Worm (Caenorhabditis elegans) whole organism, L2 larva: ENCODE data around the gene ZC239.15.
"Not testable (repeated sequence)": the region's sequence is repeated elsewhere in the genome, so short reads cannot be mapped to it uniquely, and the experiment has no call there.

Experiments
- C34F6.9 ChIP-seq: fragments of 150-350 bp; optimal IDR thresholded peaks from 2 replicates; lab custom pipeline; 2014; ENCODE audit warnings: missing biosample characterization, missing genetic modification characterization
- F13H6.1 ChIP-seq: sonication (generic microtip); optimal IDR thresholded peaks from 2 replicates; lab custom pipeline; 2016; ENCODE audit warnings: missing genetic modification characterization, missing compliant biosample characterization
- Y55F3AM.14 ChIP-seq: fragments of 200-800 bp; sonication (Bioruptor generic); optimal IDR thresholded peaks from 2 replicates; lab custom pipeline; 2018; ENCODE audit warnings: mild to moderate bottlenecking, missing genetic modification characterization, missing compliant biosample characterization
- alr-1 ChIP-seq: fragments of 150-350 bp; optimal IDR thresholded peaks from 2 replicates; lab custom pipeline; 2014; ENCODE audit warnings: missing biosample characterization, missing genetic modification characterization
- aly-2 ChIP-seq: fragments of 150-350 bp; optimal IDR thresholded peaks from 2 replicates; lab custom pipeline; 2014; ENCODE audit warnings: missing biosample characterization, missing genetic modification characterization
- blmp-1 ChIP-seq: sonication (generic microtip); optimal IDR thresholded peaks from 2 replicates; lab custom pipeline; 2017; ENCODE audit warnings: missing genetic modification characterization, mild to moderate bottlenecking, missing compliant biosample characterization, antibody characterized with exemption, moderate library complexity; ENCODE audit not compliant: insufficient read depth
- ceh-16 ChIP-seq: fragments of 150-350 bp; optimal IDR thresholded peaks from 2 replicates; lab custom pipeline; 2014; ENCODE audit warnings: missing biosample characterization, missing genetic modification characterization
- crh-2 ChIP-seq: sonication (generic microtip); optimal IDR thresholded peaks from 2 replicates; lab custom pipeline; 2017; ENCODE audit warnings: missing biosample characterization, missing genetic modification characterization
- dmd-4 ChIP-seq: sonication (generic microtip); optimal IDR thresholded peaks from 2 replicates; lab custom pipeline; 2017; ENCODE audit warnings: missing biosample characterization, missing genetic modification characterization
- elt-1 ChIP-seq: fragments of 150-350 bp; optimal IDR thresholded peaks from 2 replicates; lab custom pipeline; 2014; ENCODE audit warnings: missing biosample characterization, missing genetic modification characterization
- elt-3 ChIP-seq: sonication (generic microtip); optimal IDR thresholded peaks from 2 replicates; lab custom pipeline; 2017; ENCODE audit warnings: missing biosample characterization, missing genetic modification characterization
- fos-1 ChIP-seq: fragments of 150-350 bp; optimal IDR thresholded peaks from 2 replicates; lab custom pipeline; 2014; ENCODE audit warnings: missing biosample characterization, missing genetic modification characterization
- gmeb-1 ChIP-seq: fragments of 150-350 bp; optimal IDR thresholded peaks from 2 replicates; lab custom pipeline; 2014; ENCODE audit warnings: missing biosample characterization, missing genetic modification characterization
- lin-11 ChIP-seq: fragments of 150-350 bp; sonication (generic microtip); optimal IDR thresholded peaks from 2 replicates; lab custom pipeline; 2014; ENCODE audit warnings: missing biosample characterization, missing genetic modification characterization, inconsistent platforms, mixed read lengths
- lin-13 ChIP-seq: fragments of 150-350 bp; optimal IDR thresholded peaks from 2 replicates; lab custom pipeline; 2014; ENCODE audit warnings: missing biosample characterization, missing genetic modification reagents, missing genetic modification characterization
- lin-39 ChIP-seq: fragments of 150-350 bp; optimal IDR thresholded peaks from 2 replicates; lab custom pipeline; 2014; ENCODE audit warnings: missing biosample characterization, missing genetic modification reagents, missing genetic modification characterization
- lsy-2 ChIP-seq, 2 experiments: fragments of 150-350 bp in 1 of 2; sonication (generic microtip) in 1 of 2; optimal IDR thresholded peaks; 2 replicates each; lab custom pipeline; 2014 to 2017; ENCODE audit warnings: missing biosample characterization in 2 of 2, missing genetic modification characterization in 2 of 2
- mab-5 ChIP-seq: fragments of 150-350 bp; optimal IDR thresholded peaks from 2 replicates; lab custom pipeline; 2014; ENCODE audit warnings: missing biosample characterization, missing genetic modification characterization
- mbf-1 ChIP-seq: sonication (generic microtip); optimal IDR thresholded peaks from 2 replicates; lab custom pipeline; 2017; ENCODE audit warnings: missing biosample characterization, missing genetic modification characterization
- mdl-1 ChIP-seq, 2 experiments: fragments of 150-350 bp in 1 of 2; sonication (generic microtip) in 1 of 2; optimal IDR thresholded peaks; 2 replicates each; lab custom pipeline; 2017; ENCODE audit warnings: missing biosample characterization in 2 of 2, missing genetic modification characterization in 2 of 2
- nhr-10 ChIP-seq: sonication (generic microtip); optimal IDR thresholded peaks from 2 replicates; lab custom pipeline; 2017; ENCODE audit warnings: missing biosample characterization, missing genetic modification characterization
- nhr-12 ChIP-seq: fragments of 150-350 bp; optimal IDR thresholded peaks from 2 replicates; lab custom pipeline; 2014; ENCODE audit warnings: missing biosample characterization, missing genetic modification characterization
- nhr-129 ChIP-seq: fragments of 150-350 bp; optimal IDR thresholded peaks from 2 replicates; lab custom pipeline; 2014; ENCODE audit warnings: missing biosample characterization, missing genetic modification characterization
- nhr-23 ChIP-seq: fragments of 150-350 bp; optimal IDR thresholded peaks from 2 replicates; lab custom pipeline; 2014; ENCODE audit warnings: missing biosample characterization, missing genetic modification reagents, missing genetic modification characterization
- nhr-237 ChIP-seq: fragments of 150-350 bp; optimal IDR thresholded peaks from 2 replicates; lab custom pipeline; 2014; ENCODE audit warnings: missing biosample characterization, missing genetic modification characterization
- nhr-25 ChIP-seq: fragments of 150-350 bp; sonication (generic microtip); optimal IDR thresholded peaks from 3 replicates; lab custom pipeline; 2014; ENCODE audit warnings: missing biosample characterization, missing genetic modification characterization
- peb-1 ChIP-seq: fragments of 150-350 bp; optimal IDR thresholded peaks from 2 replicates; lab custom pipeline; 2014; ENCODE audit warnings: missing biosample characterization, missing genetic modification characterization
- sem-4 ChIP-seq: fragments of 150-350 bp; optimal IDR thresholded peaks from 2 replicates; lab custom pipeline; 2014; ENCODE audit warnings: missing biosample characterization, missing genetic modification reagents, missing genetic modification characterization
- skn-1 ChIP-seq: sonication (generic microtip); optimal IDR thresholded peaks from 2 replicates; lab custom pipeline; 2017; ENCODE audit warnings: missing biosample characterization, missing genetic modification characterization
- sma-3 ChIP-seq: sonication (generic microtip); optimal IDR thresholded peaks from 2 replicates; lab custom pipeline; 2016; ENCODE audit warnings: missing genetic modification reagents, missing genetic modification characterization, missing compliant biosample characterization
- sma-9 ChIP-seq, 2 experiments: fragments of 150-350 bp in 1 of 2; sonication (generic microtip) in 1 of 2; optimal IDR thresholded peaks; 2 replicates each; lab custom pipeline; 2014 to 2016; ENCODE audit warnings: missing genetic modification characterization in 2 of 2, mild to moderate bottlenecking in 1 of 2, missing biosample characterization in 1 of 2, missing compliant biosample characterization in 1 of 2, missing genetic modification reagents in 1 of 2, moderate library complexity in 1 of 2
- snpc-4 ChIP-seq: fragments of 150-350 bp; optimal IDR thresholded peaks from 2 replicates; lab custom pipeline; 2014; ENCODE audit warnings: missing biosample characterization, missing genetic modification characterization
- ztf-1 ChIP-seq: fragments of 200-800 bp; sonication (Bioruptor generic); conservative IDR thresholded peaks from 2 replicates; pipeline ENCODE4 v1.3.6; 2022; ENCODE audit warnings: missing genetic modification characterization, missing compliant biosample characterization

ZC239.15 gene

ce11 chrII:3202519-3202918 lies 22.0 kb downstream of the ZC239.15 start, which contains the start of gene sri-53:
TSS of gene sri-53 (minus strand) at chrII:3202619.
- TF ChIP-seq lsy-2 (tag; optimal IDR thresholded peaks at IDR 0.05; lab: Kevin White, UChicago) (no peak), mdl-1 (tag; optimal IDR thresholded peaks at IDR 0.05; lab: Kevin White, UChicago) (no peak), nhr-23 (tag; lab: Kevin White, UChicago) (no peak), lin-11 (tag; lab: Kevin White, UChicago) (no peak), nhr-237 (tag; lab: Kevin White, UChicago) (no peak), nhr-25 (tag; lab: Kevin White, UChicago) (no peak), nhr-12 (tag; lab: Kevin White, UChicago) (no peak), elt-1 (tag; lab: Kevin White, UChicago) (no peak), nhr-10 (tag; lab: Kevin White, UChicago) (no peak), C34F6.9 (tag; lab: Kevin White, UChicago) (no peak)

- not testable (repeated sequence) for TF ChIP-seq ztf-1 (GFP tag; lab: Robert Waterston, UW); mbf-1 (tag; lab: Kevin White, UChicago); lin-13 (GFP tag; lab: Kevin White, UChicago)
Measured at ce11 chrII:3201242-3201641, 23.3 kb downstream of the ZC239.15 start, which contains the start of gene sri-48. TSS of gene sri-48 (minus strand) at chrII:3201342.

- TF ChIP-seq C34F6.9 (tag; lab: Kevin White, UChicago): no peak
- TF ChIP-seq nhr-23 (tag; lab: Kevin White, UChicago): no peak
- no peak for TF ChIP-seq Y55F3AM.14
- no peak for TF ChIP-seq sma-9 (GFP tag; optimal IDR thresholded peaks at IDR 0.05; lab: Kevin White, UChicago)
- TF ChIP-seq sma-9 (tag; optimal IDR thresholded peaks at IDR 0.05; lab: Kevin White, UChicago): no peak
- no peak for TF ChIP-seq blmp-1 (tag; lab: Kevin White, UChicago)
- TF ChIP-seq skn-1 (tag; lab: Kevin White, UChicago): no peak
- no peak for TF ChIP-seq fos-1
- no peak for TF ChIP-seq lin-13 (GFP tag; lab: Kevin White, UChicago)
- TF ChIP-seq nhr-129 (tag; lab: Kevin White, UChicago): no peak
- no peak for TF ChIP-seq gmeb-1 (tag; lab: Kevin White, UChicago)
- no peak for TF ChIP-seq dmd-4 (tag; lab: Kevin White, UChicago)
- TF ChIP-seq F13H6.1 (tag; lab: Kevin White, UChicago): no peak
- TF ChIP-seq aly-2 (tag; lab: Kevin White, UChicago): no peak
- no peak for TF ChIP-seq snpc-4 (tag; lab: Kevin White, UChicago)
Measured at ce11 chrII:3198998-3199397, 25.5 kb downstream of the ZC239.15 start, which contains the start of gene sri-51. TSS of gene sri-51 (minus strand) at chrII:3199098.

ce11 chrII:3196966-3197365 lies 27.6 kb downstream of the ZC239.15 start, which contains the start of gene gcy-15:
TSS of gene gcy-15 (minus strand) at chrII:3197066.
- TF ChIP-seq peb-1 (tag; lab: Kevin White, UChicago) (no peak), C34F6.9 (tag; lab: Kevin White, UChicago) (no peak), elt-3 (tag; lab: Kevin White, UChicago) (no peak), dmd-4 (tag; lab: Kevin White, UChicago) (no peak), gmeb-1 (tag; lab: Kevin White, UChicago) (no peak), sem-4 (tag; lab: Kevin White, UChicago) (no peak), sma-9 (GFP tag; optimal IDR thresholded peaks at IDR 0.05; lab: Kevin White, UChicago) (no peak), sma-9 (tag; optimal IDR thresholded peaks at IDR 0.05; lab: Kevin White, UChicago) (no peak), lin-13 (GFP tag; lab: Kevin White, UChicago) (no peak), nhr-25 (tag; lab: Kevin White, UChicago) (no peak), crh-2 (tag; lab: Kevin White, UChicago) (no peak), lin-39 (no peak), snpc-4 (tag; lab: Kevin White, UChicago) (no peak), alr-1 (tag; lab: Kevin White, UChicago) (no peak), Y55F3AM.14 (no peak), sma-3 (GFP tag; lab: Kevin White, UChicago) (no peak), mab-5 (tag; lab: Kevin White, UChicago) (no peak), ceh-16 (tag; lab: Kevin White, UChicago) (no peak)
